Fruit fly (Drosophila melanogaster) whole organism, adult: ENCODE measurements around the gene zfh2.
A peak's percentile ranks its signal among the peaks of the same experiment; 100 is the strongest.

Experiments
- CG11617 ChIP-seq: fragments of 200-800 bp; sonication (Bioruptor generic); optimal IDR thresholded peaks from 2 replicates; lab custom pipeline; 2017; ENCODE audit warnings: mild to moderate bottlenecking, missing biosample characterization, missing genetic modification reagents, missing genetic modification characterization
- CG12768 ChIP-seq: fragments of 200-800 bp; sonication (Bioruptor generic); optimal IDR thresholded peaks from 2 replicates; lab custom pipeline; 2017; ENCODE audit warnings: missing biosample characterization, missing genetic modification characterization, mild to moderate bottlenecking, moderate library complexity, missing genetic modification reagents
- CG14711 ChIP-seq: fragments of 200-800 bp; sonication (Bioruptor generic); optimal IDR thresholded peaks from 2 replicates; lab custom pipeline; 2018; ENCODE audit warnings: missing biosample characterization, mild to moderate bottlenecking, missing genetic modification characterization, moderate library complexity
- CG1620 ChIP-seq: fragments of 200-800 bp; sonication (Bioruptor generic); optimal IDR thresholded peaks from 2 replicates; lab custom pipeline; 2016; ENCODE audit warnings: missing biosample characterization, missing genetic modification characterization
- CG33017 ChIP-seq: fragments of 200-800 bp; sonication (Bioruptor generic); optimal IDR thresholded peaks from 2 replicates; lab custom pipeline; 2018; ENCODE audit warnings: missing biosample characterization, mild to moderate bottlenecking, missing genetic modification characterization, moderate library complexity
- CG5204 ChIP-seq: fragments of 200-800 bp; sonication (Bioruptor generic); optimal IDR thresholded peaks from 2 replicates; lab custom pipeline; 2016; ENCODE audit warnings: missing biosample characterization, missing genetic modification characterization
- CG7045 ChIP-seq: fragments of 200-800 bp; sonication (Bioruptor generic); optimal IDR thresholded peaks from 2 replicates; lab custom pipeline; 2017; ENCODE audit warnings: missing biosample characterization, mild to moderate bottlenecking, missing genetic modification characterization
- CG7101 ChIP-seq: fragments of 200-800 bp; sonication (Bioruptor generic); optimal IDR thresholded peaks from 2 replicates; lab custom pipeline; 2018; ENCODE audit warnings: missing biosample characterization, mild to moderate bottlenecking, missing genetic modification characterization, moderate library complexity
- Clk ChIP-seq: fragments of 200-800 bp; sonication (Bioruptor generic); optimal IDR thresholded peaks from 2 replicates; lab custom pipeline; 2017; ENCODE audit warnings: missing biosample characterization, missing genetic modification characterization
- Crg-1 ChIP-seq: fragments of 200-800 bp; sonication (Bioruptor generic); optimal IDR thresholded peaks from 2 replicates; lab custom pipeline; 2016; ENCODE audit warnings: missing biosample characterization, missing genetic modification characterization
- Hr96 ChIP-seq: fragments of 200-800 bp; sonication (Bioruptor generic); optimal IDR thresholded peaks from 2 replicates; lab custom pipeline; 2016; ENCODE audit warnings: missing biosample characterization, missing genetic modification characterization
- Mnt ChIP-seq: fragments of 200-800 bp; sonication (Bioruptor generic); optimal IDR thresholded peaks from 2 replicates; lab custom pipeline; 2016; ENCODE audit warnings: missing biosample characterization, mild to moderate bottlenecking, missing genetic modification characterization
- bab1 ChIP-seq: fragments of 200-800 bp; sonication (Bioruptor generic); optimal IDR thresholded peaks from 3 replicates; lab custom pipeline; 2019; ENCODE audit warnings: missing biosample characterization, mild to moderate bottlenecking, missing genetic modification characterization, moderate library complexity
- cic ChIP-seq: fragments of 200-800 bp; sonication (Bioruptor generic); optimal IDR thresholded peaks from 2 replicates; lab custom pipeline; 2017; ENCODE audit warnings: missing biosample characterization, mild to moderate bottlenecking, missing genetic modification characterization, moderate library complexity
- cnc ChIP-seq, 2 experiments: fragments of >200 bp; optimal IDR thresholded peaks; 2 replicates each; lab custom pipeline; 2017
- kay ChIP-seq: fragments of 200-800 bp; sonication (Bioruptor generic); peaks from one replicate; lab custom pipeline; 2016; ENCODE audit warnings: missing biosample characterization, missing genetic modification characterization, borderline replicate concordance
- ovo ChIP-seq: fragments of 200-800 bp; sonication (Bioruptor generic); optimal IDR thresholded peaks from 2 replicates; lab custom pipeline; 2016; ENCODE audit warnings: missing biosample characterization, missing genetic modification characterization
- pad ChIP-seq: fragments of 200-800 bp; sonication (Bioruptor generic); optimal IDR thresholded peaks from 3 replicates; lab custom pipeline; 2017; ENCODE audit warnings: missing biosample characterization, missing genetic modification characterization, mild to moderate bottlenecking, moderate library complexity, missing genetic modification reagents
- tj ChIP-seq: fragments of 200-800 bp; sonication (Bioruptor generic); optimal IDR thresholded peaks from 3 replicates; lab custom pipeline; 2017; ENCODE audit warnings: missing biosample characterization, mild to moderate bottlenecking, missing genetic modification characterization, moderate library complexity
- toe ChIP-seq: fragments of 200-800 bp; sonication (Bioruptor generic); optimal IDR thresholded peaks from 2 replicates; lab custom pipeline; 2016; ENCODE audit warnings: missing biosample characterization, missing genetic modification characterization

zfh2 gene

DNA sequence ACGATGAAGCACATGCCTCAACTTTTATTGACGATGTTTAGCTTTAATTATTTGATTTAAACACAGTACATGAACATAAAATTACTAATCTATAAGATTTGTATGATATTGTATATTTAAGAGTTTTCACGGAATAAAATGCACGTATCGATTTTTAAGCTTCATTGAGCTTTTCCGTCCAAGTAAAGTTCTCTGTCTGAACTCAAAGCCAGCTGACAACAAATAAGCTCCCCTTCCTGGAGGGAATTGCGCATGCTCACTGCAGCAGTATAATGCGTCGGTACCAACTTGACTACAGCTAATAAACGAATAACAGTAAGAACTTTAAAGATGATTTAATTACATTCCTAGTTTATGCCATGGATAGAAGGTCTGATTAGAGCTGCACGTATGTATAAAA lies 18.0 kb upstream of the zfh2 start:
- TF ChIP-seq ovo (GFP tag; lab: Kevin White, UChicago) (no peak), cnc (optimal IDR thresholded peaks at IDR 0.05; lab: Kevin White, UChicago) (no peak), CG7101 (tag; lab: Kevin White, UChicago) (no peak), Clk (GFP tag; lab: Kevin White, UChicago) (no peak), toe (GFP tag; lab: Kevin White, UChicago) (no peak), CG12768 (GFP tag; lab: Kevin White, UChicago) (no peak)

DNA sequence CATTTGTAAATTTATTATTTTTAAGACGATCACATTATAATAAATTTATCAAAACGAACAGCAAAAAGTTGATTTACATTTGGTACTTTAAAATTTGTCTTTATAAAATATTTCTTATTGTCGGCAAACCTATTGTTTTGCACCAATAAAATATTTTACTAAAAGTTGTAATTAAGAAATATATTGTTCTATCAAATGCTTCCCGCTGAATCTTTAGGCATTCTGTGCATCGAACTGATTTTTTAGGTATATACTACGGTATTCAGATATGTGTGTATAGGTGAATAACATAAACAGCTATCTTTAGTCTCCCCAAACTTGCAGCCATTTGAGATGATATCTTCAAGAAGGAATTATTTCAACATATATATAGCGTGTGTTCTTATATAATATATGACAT lies 15.8 kb upstream of the zfh2 start:
- TF ChIP-seq CG7045 (no peak), kay (GFP tag; lab: Kevin White, UChicago) (peak; percentile 92)

DNA sequence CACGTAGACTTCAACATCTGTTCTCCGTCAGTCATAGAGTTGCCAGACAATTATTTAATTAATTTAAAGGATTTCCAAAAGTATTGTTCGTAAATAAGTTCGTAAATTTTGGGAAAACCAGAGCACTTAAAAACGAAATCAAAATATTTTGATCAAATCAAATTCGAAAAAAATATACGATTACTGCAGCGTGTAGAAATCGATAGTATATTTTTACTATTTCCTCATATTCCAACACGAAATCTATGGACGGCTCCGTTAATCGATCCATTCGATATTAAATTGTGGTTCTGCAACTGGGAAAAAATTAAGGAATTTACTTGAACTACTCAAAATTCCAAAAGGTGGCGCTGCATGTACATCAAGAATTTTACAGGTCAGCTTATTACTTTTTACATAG lies 15.2 kb upstream of the zfh2 start:
- peak; percentile 19 for TF ChIP-seq Mnt (GFP tag; lab: Kevin White, UChicago)
- TF ChIP-seq CG11617, result no peak
- no peak for TF ChIP-seq CG33017 (tag; lab: Kevin White, UChicago)
- TF ChIP-seq cnc (optimal IDR thresholded peaks at IDR 0.05; lab: Kevin White, UChicago), result no peak
- peak; percentile 20 for TF ChIP-seq Crg-1 (GFP tag; lab: Kevin White, UChicago)
- peak; percentile 65 for TF ChIP-seq CG14711 (tag; lab: Kevin White, UChicago)
- TF ChIP-seq toe (GFP tag; lab: Kevin White, UChicago), result peak; percentile 61
- peak; percentile 2 for TF ChIP-seq CG7045
- TF ChIP-seq CG1620, result peak; percentile 49
- no peak for TF ChIP-seq CG12768 (GFP tag; lab: Kevin White, UChicago)
- TF ChIP-seq CG7101 (tag; lab: Kevin White, UChicago), result peak; percentile 45
- no peak for TF ChIP-seq cic (GFP tag; lab: Kevin White, UChicago)
- TF ChIP-seq kay (GFP tag; lab: Kevin White, UChicago), result peak; percentile 78
- TF ChIP-seq ovo (GFP tag; lab: Kevin White, UChicago), result peak; percentile 2
- TF ChIP-seq Hr96 (GFP tag; lab: Kevin White, UChicago), result no peak
- TF ChIP-seq CG5204 (GFP tag; lab: Kevin White, UChicago), result peak; percentile 45
- TF ChIP-seq pad (GFP tag; lab: Kevin White, UChicago), result peak; percentile 25
- TF ChIP-seq tj (GFP tag; lab: Kevin White, UChicago), result no peak
- peak; percentile 73 for TF ChIP-seq bab1
- no peak for TF ChIP-seq Clk (GFP tag; lab: Kevin White, UChicago)

DNA sequence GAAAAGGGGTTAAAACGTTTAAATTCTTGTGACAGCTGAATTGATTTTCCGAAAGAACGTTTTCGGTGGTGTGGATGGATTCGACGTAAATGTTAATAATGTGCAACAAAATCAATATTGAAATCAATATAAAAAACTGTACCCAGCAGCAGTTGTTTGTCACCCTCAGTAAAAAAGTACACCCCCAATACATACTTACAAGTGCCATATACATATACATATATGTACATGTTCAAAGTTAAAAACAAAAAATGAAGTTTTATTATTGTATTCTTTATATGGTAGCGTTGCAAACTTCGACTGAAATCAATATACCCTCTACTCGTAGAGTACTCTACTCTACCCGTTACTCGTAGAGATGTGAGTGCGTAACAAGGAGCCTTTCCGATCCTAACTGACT lies 14.1 kb upstream of the zfh2 start:
- TF ChIP-seq CG33017 (tag; lab: Kevin White, UChicago), result no peak
- no peak for TF ChIP-seq CG5204 (GFP tag; lab: Kevin White, UChicago)
- TF ChIP-seq bab1, result no peak
- TF ChIP-seq Crg-1 (GFP tag; lab: Kevin White, UChicago), result no peak
- TF ChIP-seq CG14711 (tag; lab: Kevin White, UChicago), result no peak
- no peak for TF ChIP-seq toe (GFP tag; lab: Kevin White, UChicago)
- TF ChIP-seq CG11617, result no peak
- no peak for TF ChIP-seq CG7045
- TF ChIP-seq tj (GFP tag; lab: Kevin White, UChicago), result no peak
- TF ChIP-seq Clk (GFP tag; lab: Kevin White, UChicago), result no peak
- TF ChIP-seq cnc (optimal IDR thresholded peaks at IDR 0.05; lab: Kevin White, UChicago), result no peak
- TF ChIP-seq CG1620, result no peak
- TF ChIP-seq pad (GFP tag; lab: Kevin White, UChicago), result no peak
- no peak for TF ChIP-seq CG12768 (GFP tag; lab: Kevin White, UChicago)
- TF ChIP-seq Mnt (GFP tag; lab: Kevin White, UChicago), result no peak
- no peak for TF ChIP-seq Hr96 (GFP tag; lab: Kevin White, UChicago)
- TF ChIP-seq CG7101 (tag; lab: Kevin White, UChicago), result no peak
- TF ChIP-seq kay (GFP tag; lab: Kevin White, UChicago), result no peak
- TF ChIP-seq cic (GFP tag; lab: Kevin White, UChicago), result no peak
- no peak for TF ChIP-seq ovo (GFP tag; lab: Kevin White, UChicago)

DNA sequence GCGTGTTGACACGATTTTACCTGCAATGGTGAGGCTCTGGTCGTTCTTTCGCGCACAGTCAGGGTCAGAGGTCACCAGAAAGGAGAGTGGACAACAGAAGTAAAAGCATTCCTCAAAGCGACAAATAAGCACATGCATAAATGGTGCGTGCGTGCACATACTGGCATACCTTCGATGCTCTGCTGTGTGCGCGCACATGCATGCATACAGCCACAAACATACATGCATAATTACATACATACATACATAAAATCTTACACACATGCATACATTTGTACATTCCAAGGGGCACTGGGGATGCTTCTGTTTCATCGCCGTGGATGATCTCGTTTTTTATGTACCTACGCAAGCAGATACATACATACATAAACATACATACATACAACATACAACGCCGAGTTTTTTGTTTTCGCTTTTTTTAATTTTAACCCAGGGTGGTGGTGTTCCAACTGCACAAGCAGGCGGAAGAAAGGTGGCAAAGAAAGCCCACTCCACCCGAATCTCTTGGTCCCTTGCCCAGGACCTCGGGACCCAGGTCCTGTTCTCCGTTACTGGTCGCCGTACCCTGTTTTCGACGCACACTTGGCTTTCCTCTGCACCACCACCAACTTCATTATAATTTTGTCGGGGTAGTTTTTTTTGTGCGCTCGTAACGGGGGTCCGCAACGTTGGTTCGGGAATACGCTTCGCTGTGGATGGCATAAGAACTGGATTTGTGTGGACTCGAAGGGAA lies 12.6 kb upstream of the zfh2 start, which contains the start of gene Asator:
TSS of gene Asator (minus strand) at position 167 of the 733 bp plus-strand sequence.
- TF ChIP-seq kay (GFP tag; lab: Kevin White, UChicago) (no peak), CG7045 (no peak), Crg-1 (GFP tag; lab: Kevin White, UChicago) (no peak), bab1 (no peak), Hr96 (GFP tag; lab: Kevin White, UChicago) (no peak)

DNA sequence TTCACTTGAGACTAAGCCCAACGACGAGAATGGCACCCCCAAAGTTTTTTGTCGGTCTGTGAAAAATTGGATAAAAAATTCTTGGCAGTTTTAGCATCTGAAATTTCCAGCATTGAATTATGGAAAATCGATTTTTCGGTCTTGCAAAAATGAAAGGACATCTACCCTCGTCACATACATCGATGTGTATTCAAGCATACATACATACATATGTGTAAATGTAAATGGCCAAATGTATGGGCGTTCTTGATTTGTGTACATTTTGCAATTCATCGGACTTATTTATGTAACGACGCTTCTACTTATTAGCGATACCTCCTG lies 12.1 kb upstream of the zfh2 start:
- TF ChIP-seq CG7045, result no peak
- no peak for TF ChIP-seq CG11617
- no peak for TF ChIP-seq bab1
- TF ChIP-seq tj (GFP tag; lab: Kevin White, UChicago), result no peak
- no peak for TF ChIP-seq kay (GFP tag; lab: Kevin White, UChicago)
- TF ChIP-seq Mnt (GFP tag; lab: Kevin White, UChicago), result no peak
- no peak for TF ChIP-seq CG33017 (tag; lab: Kevin White, UChicago)
- no peak for TF ChIP-seq CG1620
- TF ChIP-seq CG7101 (tag; lab: Kevin White, UChicago), result no peak
- no peak for TF ChIP-seq cnc (optimal IDR thresholded peaks at IDR 0.05; lab: Kevin White, UChicago)
- no peak for TF ChIP-seq toe (GFP tag; lab: Kevin White, UChicago)
- TF ChIP-seq CG14711 (tag; lab: Kevin White, UChicago), result no peak
- no peak for TF ChIP-seq Hr96 (GFP tag; lab: Kevin White, UChicago)
- TF ChIP-seq cic (GFP tag; lab: Kevin White, UChicago), result no peak
- TF ChIP-seq Crg-1 (GFP tag; lab: Kevin White, UChicago), result no peak
- no peak for TF ChIP-seq CG5204 (GFP tag; lab: Kevin White, UChicago)
- no peak for TF ChIP-seq Clk (GFP tag; lab: Kevin White, UChicago)
- no peak for TF ChIP-seq CG12768 (GFP tag; lab: Kevin White, UChicago)
